Worm (Caenorhabditis elegans) whole organism, L4 larva: ENCODE measurements around the gene pars-1.

Source experiments
- ceh-44 ChIP-seq: fragments of 200-800 bp; sonication (Bioruptor generic); IDR thresholded peaks from 2 replicates; pipeline ENCODE4 v1.3.6; 2022; ENCODE audit warnings: missing genetic modification reagents, missing genetic modification characterization, missing compliant biosample characterization
- daf-12 ChIP-seq: fragments of 150-350 bp; optimal IDR thresholded peaks from 2 replicates; lab custom pipeline; 2014; ENCODE audit warnings: missing biosample characterization, missing genetic modification reagents, missing genetic modification characterization
- nhr-11 ChIP-seq: fragments of 150-350 bp; optimal IDR thresholded peaks from 2 replicates; lab custom pipeline; 2014; ENCODE audit warnings: missing biosample characterization, missing genetic modification characterization
- nhr-48 ChIP-seq: sonication (generic microtip); optimal IDR thresholded peaks from 2 replicates; lab custom pipeline; 2016; ENCODE audit warnings: mild to moderate bottlenecking, missing genetic modification characterization, missing compliant biosample characterization
- nhr-77 ChIP-seq: fragments of 150-350 bp; optimal IDR thresholded peaks from 2 replicates; lab custom pipeline; 2014; ENCODE audit warnings: missing biosample characterization, missing genetic modification characterization
- php-3 ChIP-seq: fragments of 200-800 bp; sonication (Bioruptor generic); IDR thresholded peaks from 2 replicates; pipeline ENCODE4 v1.3.6; 2022; ENCODE audit warnings: missing genetic modification reagents, missing genetic modification characterization, missing compliant biosample characterization
- pqm-1 ChIP-seq: sonication (generic microtip); optimal IDR thresholded peaks from 2 replicates; lab custom pipeline; 2017; ENCODE audit warnings: missing biosample characterization, missing genetic modification characterization
- snpc-4 ChIP-seq: fragments of 150-350 bp; optimal IDR thresholded peaks from 2 replicates; lab custom pipeline; 2014; ENCODE audit warnings: missing biosample characterization, missing genetic modification characterization
- unc-62 ChIP-seq, 3 experiments: fragments of 150-350 bp in 1 of 3; sonication (generic microtip); optimal IDR thresholded peaks in 2 of 3; peaks in 1 of 3; 1 replicate in 1 of 3; 2 replicates in 2 of 3; lab custom pipeline; 2014 to 2017; ENCODE audit warnings: missing biosample characterization in 3 of 3, missing genetic modification characterization in 3 of 3, missing genetic modification reagents in 3 of 3, missing genotype in 1 of 3
- zip-2 ChIP-seq: fragments of 150-350 bp; optimal IDR thresholded peaks from 2 replicates; lab custom pipeline; 2014; ENCODE audit warnings: missing biosample characterization, missing genetic modification characterization

DNA sequence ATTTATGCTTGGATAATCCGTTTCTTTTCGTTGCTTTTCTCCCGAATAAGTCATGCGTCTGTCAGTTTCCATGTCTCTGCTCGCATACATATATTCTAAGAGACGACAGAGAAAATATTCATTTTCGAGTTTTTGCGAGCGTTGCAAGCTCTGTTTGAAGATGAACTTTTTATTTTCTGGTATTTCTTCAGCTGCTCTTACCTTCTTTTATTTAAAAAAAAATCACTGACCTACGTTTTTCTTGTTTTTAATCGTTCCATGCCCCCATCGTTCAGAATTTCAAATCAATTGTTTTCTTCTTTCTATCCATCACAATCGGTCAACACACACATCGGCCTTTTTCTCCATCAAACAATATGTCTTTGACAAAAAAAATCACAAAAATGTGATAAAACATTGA, 28.3 kb upstream of the pars-1 start:
- no peak for TF ChIP-seq zip-2 (tag; lab: Kevin White, UChicago)
- TF ChIP-seq pqm-1 (tag; lab: Kevin White, UChicago), result no peak
- TF ChIP-seq nhr-11 (tag; lab: Kevin White, UChicago), result no peak
- TF ChIP-seq unc-62 (GFP tag; optimal IDR thresholded peaks at IDR 0.05 in 1 of 2; lab: Kevin White, UChicago), result peak in 1 of 2 experiments; percentile 76
- TF ChIP-seq unc-62 (tag; optimal IDR thresholded peaks at IDR 0.05; lab: Kevin White, UChicago), result no peak
- TF ChIP-seq php-3 (GFP tag; lab: Robert Waterston, UW), result no peak
- no peak for TF ChIP-seq daf-12 (tag; lab: Kevin White, UChicago)
- TF ChIP-seq snpc-4, result no peak
- TF ChIP-seq ceh-44 (GFP tag; lab: Robert Waterston, UW), result no peak
- no peak for TF ChIP-seq nhr-77
- no peak for TF ChIP-seq nhr-48 (tag; lab: Kevin White, UChicago)
